Fruit fly (Drosophila melanogaster): ENCODE measurements around the gene CG33543.

DNA sequence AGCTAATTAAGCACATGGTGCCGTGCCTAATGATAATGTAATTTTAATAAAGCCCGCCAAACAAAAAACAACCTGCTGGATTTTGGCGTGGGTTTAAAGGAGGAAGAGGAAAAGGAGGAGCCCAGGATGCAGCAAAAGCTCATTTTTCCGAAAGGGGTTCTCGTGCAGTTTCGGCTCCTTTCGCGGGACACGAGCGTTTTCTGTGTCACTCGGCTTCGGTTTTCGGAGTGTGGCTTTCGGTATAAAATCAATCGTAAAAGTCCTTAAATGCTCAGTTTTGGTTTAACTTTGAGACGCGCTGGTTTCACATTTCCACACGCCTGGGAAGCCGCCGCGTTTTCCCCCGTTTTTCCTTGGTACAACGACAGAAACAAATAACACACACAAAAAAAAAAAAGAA lies 5.3 kb upstream of the CG33543 start:
- TF ChIP-seq CG6808 (GFP tag; optimal IDR thresholded peaks at IDR 0.05): no peak
- no peak for TF ChIP-seq vri (GFP tag; optimal IDR thresholded peaks at IDR 0.05)
- TF ChIP-seq dsx (GFP tag; optimal IDR thresholded peaks at IDR 0.05; ENCODE audit: poor library complexity, severe bottlenecking): no peak
- TF ChIP-seq CG6276 (GFP tag; optimal IDR thresholded peaks at IDR 0.05): no peak
